Worm (Caenorhabditis elegans) whole organism, mixed stage, embryonic: ENCODE results near the gene C52E4.12.

Source experiments
- ceh-39 ChIP-seq: fragments of 150-350 bp; optimal IDR thresholded peaks from 2 replicates; lab custom pipeline; 2014; ENCODE audit warnings: missing biosample characterization, missing genetic modification characterization
- lsy-2 ChIP-seq: fragments of 150-350 bp; optimal IDR thresholded peaks from 2 replicates; lab custom pipeline; 2014; ENCODE audit warnings: missing biosample characterization, missing genetic modification characterization
- mep-1 ChIP-seq: fragments of 150-350 bp; optimal IDR thresholded peaks from 2 replicates; lab custom pipeline; 2017; ENCODE audit warnings: missing biosample characterization, missing genetic modification reagents, missing genetic modification characterization, inconsistent platforms
- nhr-12 ChIP-seq: fragments of 150-350 bp; optimal IDR thresholded peaks from 2 replicates; lab custom pipeline; 2014; ENCODE audit warnings: missing biosample characterization, missing genetic modification characterization
- pha-4 ChIP-seq: fragments of 150-350 bp; optimal IDR thresholded peaks from 2 replicates; lab custom pipeline; 2018; ENCODE audit warnings: missing biosample characterization, missing genetic modification reagents, missing genetic modification characterization
- snpc-4 ChIP-seq: fragments of 150-350 bp; optimal IDR thresholded peaks from 2 replicates; lab custom pipeline; 2014; ENCODE audit warnings: missing biosample characterization, missing genetic modification characterization
- unc-62 ChIP-seq: fragments of 150-350 bp; optimal IDR thresholded peaks from 2 replicates; lab custom pipeline; 2014; ENCODE audit warnings: missing biosample characterization, missing genetic modification reagents, missing genetic modification characterization
- zip-8 ChIP-seq: fragments of 150-350 bp; optimal IDR thresholded peaks from 2 replicates; lab custom pipeline; 2014; ENCODE audit warnings: missing biosample characterization, missing genetic modification characterization

ce11 chrV:12002866-12003485 is 7.0 kb downstream of the C52E4.12 start, which contains the start of gene cpr-9:
- no peak for TF ChIP-seq unc-62 (GFP tag; lab: Kevin White, UChicago)
- no peak for TF ChIP-seq zip-8 (tag; lab: Kevin White, UChicago)
- no peak for TF ChIP-seq nhr-12 (tag; lab: Kevin White, UChicago)
- TF ChIP-seq lsy-2 = no peak
- TF ChIP-seq ceh-39 (tag; lab: Kevin White, UChicago) = no peak
- no peak for TF ChIP-seq snpc-4
- TF ChIP-seq mep-1 (tag; lab: Kevin White, UChicago) = no peak
- no peak for TF ChIP-seq pha-4 (tag; lab: Kevin White, UChicago)
